Worm (Caenorhabditis elegans) whole organism, young adult: ENCODE measurements around the gene K07C5.2.

Experiments used
- B0035.1 ChIP-seq: sonication (generic microtip); optimal IDR thresholded peaks from 2 replicates; lab custom pipeline; 2016; ENCODE audit warnings: missing genetic modification characterization, mild to moderate bottlenecking, missing compliant biosample characterization, missing genotype, missing genetic modification reagents
- ceh-40 ChIP-seq: fragments of 200-800 bp; sonication (Bioruptor generic); IDR thresholded peaks from 2 replicates; pipeline ENCODE4 v1.3.6; 2022; ENCODE audit warnings: missing genetic modification characterization, missing compliant biosample characterization
- tbp1 ChIP-seq: fragments of 200-800 bp; sonication (Bioruptor generic); optimal IDR thresholded peaks from 2 replicates; lab custom pipeline; 2018; ENCODE audit warnings: mild to moderate bottlenecking, missing genetic modification characterization, missing compliant biosample characterization
- unc-62 ChIP-seq: fragments of 150-350 bp; optimal IDR thresholded peaks from 2 replicates; lab custom pipeline; 2014; ENCODE audit warnings: missing biosample characterization, missing genetic modification reagents, missing genetic modification characterization

DNA sequence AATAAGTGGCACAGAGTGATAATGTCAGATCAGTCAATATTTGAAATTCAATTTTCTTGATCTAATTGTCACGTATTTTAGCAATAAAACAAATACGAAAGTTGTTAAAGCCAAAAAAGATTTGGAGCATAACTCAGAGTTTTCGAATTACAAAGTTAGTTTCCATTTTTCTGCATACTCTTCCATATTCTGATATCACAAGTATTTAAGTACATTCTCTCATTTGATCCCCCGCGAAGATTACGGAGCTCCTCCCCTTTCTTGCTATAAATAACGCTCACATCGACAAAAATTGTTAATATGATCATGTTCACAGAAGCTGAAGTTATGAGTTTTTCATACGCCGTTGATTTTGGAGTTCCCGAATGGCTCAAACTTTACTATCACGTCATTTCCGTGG is 29.0 kb downstream of the K07C5.2 start, which contains the start of gene sri-20:
- no peak for TF ChIP-seq B0035.1 (tag; lab: Kevin White, UChicago)
- TF ChIP-seq ceh-40 (GFP tag; lab: Robert Waterston, UW) = no peak
- no peak for TF ChIP-seq unc-62
- TF ChIP-seq tbp1 = no peak
